Fruit fly (Drosophila melanogaster) whole organism, embryonic: ENCODE results near the gene Exn.

Experiments used
- Atf3 ChIP-seq: fragments of 200-800 bp; sonication (Bioruptor generic); optimal IDR thresholded peaks from 3 replicates; lab custom pipeline; 2016; ENCODE audit warnings: missing biosample characterization, missing genetic modification characterization
- Atf6 ChIP-seq: fragments of 200-800 bp; sonication (Bioruptor generic); IDR thresholded peaks from 2 replicates; pipeline ENCODE4 v1.3.6; 2022; ENCODE audit warnings: missing biosample characterization, missing genetic modification characterization
- CG11696 ChIP-seq: fragments of 200-800 bp; sonication (Bioruptor generic); IDR thresholded peaks from 2 replicates; pipeline ENCODE4 v1.3.6; 2022; ENCODE audit warnings: missing biosample characterization, missing genetic modification characterization
- CG14014 ChIP-seq: fragments of 200-800 bp; sonication (Bioruptor generic); IDR thresholded peaks from 2 replicates; pipeline ENCODE4 v1.3.6; 2022; ENCODE audit warnings: missing biosample characterization, missing genetic modification characterization
- CG15696 ChIP-seq: fragments of 200-800 bp; sonication (Bioruptor generic); optimal IDR thresholded peaks from 2 replicates; lab custom pipeline; 2019; ENCODE audit warnings: missing biosample characterization, mild to moderate bottlenecking, missing genetic modification characterization, moderate library complexity
- CG16813 ChIP-seq: fragments of 200-800 bp; sonication (Bioruptor generic); IDR thresholded peaks from 3 replicates; pipeline ENCODE4 v1.3.6; 2022; ENCODE audit warnings: missing biosample characterization, missing genetic modification characterization; ENCODE audit not compliant: partially characterized antibody
- CG2129 ChIP-seq: fragments of 200-800 bp; sonication (Bioruptor generic); IDR thresholded peaks from 2 replicates; pipeline ENCODE4 v1.3.6; 2022; ENCODE audit warnings: missing biosample characterization, missing genetic modification characterization; ENCODE audit not compliant: partially characterized antibody
- CG2202 ChIP-seq: fragments of 200-800 bp; sonication (Bioruptor generic); optimal IDR thresholded peaks from 2 replicates; lab custom pipeline; 2018; ENCODE audit warnings: missing biosample characterization, mild to moderate bottlenecking, missing genetic modification characterization
- CG3065 ChIP-seq: fragments of 200-800 bp; sonication (Bioruptor generic); optimal IDR thresholded peaks from 2 replicates; lab custom pipeline; 2016; ENCODE audit warnings: missing biosample characterization, missing genetic modification characterization
- CG31441 ChIP-seq: fragments of 200-800 bp; sonication (Bioruptor generic); IDR thresholded peaks from 2 replicates; pipeline ENCODE4 v1.3.6; 2022; ENCODE audit warnings: missing biosample characterization, missing genetic modification characterization
- CG3163 ChIP-seq: fragments of 200-800 bp; sonication (Bioruptor generic); optimal IDR thresholded peaks from 3 replicates; lab custom pipeline; 2016; ENCODE audit warnings: missing biosample characterization, missing genetic modification characterization
- CG3726 ChIP-seq: fragments of 200-800 bp; sonication (Bioruptor generic); IDR thresholded peaks from 3 replicates; pipeline ENCODE4, ENCODE4 v1.3.6; 2022; ENCODE audit warnings: missing biosample characterization, missing genetic modification characterization
- CG3847 ChIP-seq: fragments of 200-800 bp; sonication (Bioruptor generic); IDR thresholded peaks from 2 replicates; pipeline ENCODE4 v1.3.6; 2022; ENCODE audit warnings: missing biosample characterization, missing genetic modification characterization
- CG4424 ChIP-seq: fragments of 200-800 bp; sonication (Bioruptor generic); optimal IDR thresholded peaks from 3 replicates; lab custom pipeline; 2016; ENCODE audit warnings: missing biosample characterization, missing genetic modification characterization
- CG6254 ChIP-seq: fragments of 200-800 bp; sonication (Bioruptor generic); optimal IDR thresholded peaks from 3 replicates; lab custom pipeline; 2017; ENCODE audit warnings: mild to moderate bottlenecking, missing biosample characterization, missing genetic modification reagents, missing genetic modification characterization
- CG6272 ChIP-seq: fragments of 200-800 bp; sonication (Bioruptor generic); IDR thresholded peaks from 2 replicates; pipeline ENCODE4 v1.3.6; 2022; ENCODE audit warnings: missing biosample characterization, missing genetic modification characterization
- CG7745 ChIP-seq: fragments of 200-800 bp; sonication (Bioruptor generic); optimal IDR thresholded peaks from 2 replicates; lab custom pipeline; 2018; ENCODE audit warnings: missing biosample characterization, mild to moderate bottlenecking, missing genetic modification characterization, moderate library complexity
- CG7963 ChIP-seq: fragments of 200-800 bp; sonication (Bioruptor generic); IDR thresholded peaks from 3 replicates; pipeline ENCODE4 v1.3.6; 2022; ENCODE audit warnings: missing biosample characterization, missing genetic modification characterization; ENCODE audit not compliant: partially characterized antibody
- CG9215 ChIP-seq: fragments of 200-800 bp; sonication (Bioruptor generic); IDR thresholded peaks from 2 replicates; pipeline ENCODE4 v1.3.6; 2022; ENCODE audit warnings: missing biosample characterization, missing genetic modification characterization
- CG9797 ChIP-seq: fragments of 200-800 bp; sonication (Bioruptor generic); optimal IDR thresholded peaks from 3 replicates; lab custom pipeline; 2018; ENCODE audit warnings: missing biosample characterization, mild to moderate bottlenecking, missing genetic modification characterization
- Deaf1 ChIP-seq: fragments of 200-800 bp; optimal IDR thresholded peaks from 3 replicates; lab custom pipeline; 2019; ENCODE audit warnings: missing biosample characterization, mild to moderate bottlenecking, missing genetic modification characterization, moderate library complexity
- Dp ChIP-seq: fragments of 200-800 bp; sonication (Bioruptor generic); optimal IDR thresholded peaks from 2 replicates; lab custom pipeline; 2018; ENCODE audit warnings: missing biosample characterization, mild to moderate bottlenecking, missing genetic modification characterization, moderate library complexity
- Eip74EF ChIP-seq, 2 experiments: fragments of 200-800 bp in 1 of 2; fragments of >200 bp in 1 of 2; sonication (Bioruptor generic) in 1 of 2; optimal IDR thresholded peaks; 2 replicates each; lab custom pipeline; 2017 to 2019; ENCODE audit warnings: missing biosample characterization in 2 of 2, missing genetic modification characterization in 2 of 2, mild to moderate bottlenecking in 1 of 2, moderate library complexity in 1 of 2
- Hey ChIP-seq: fragments of 200-800 bp; sonication (Bioruptor generic); optimal IDR thresholded peaks from 3 replicates; lab custom pipeline; 2018; ENCODE audit warnings: missing biosample characterization, mild to moderate bottlenecking, missing genetic modification characterization
- Jarid2 ChIP-seq: fragments of 200-800 bp; sonication (Bioruptor generic); optimal IDR thresholded peaks from 3 replicates; lab custom pipeline; 2017; ENCODE audit warnings: mild to moderate bottlenecking, missing biosample characterization, missing genetic modification reagents, missing genetic modification characterization
- Lhr ChIP-seq: fragments of 200-800 bp; sonication (Bioruptor generic); optimal IDR thresholded peaks from 3 replicates; lab custom pipeline; 2017; ENCODE audit warnings: mild to moderate bottlenecking, missing biosample characterization, missing genetic modification reagents, missing genetic modification characterization
- Max ChIP-seq: fragments of 200-800 bp; sonication (Bioruptor generic); optimal IDR thresholded peaks from 2 replicates; lab custom pipeline; 2016; ENCODE audit warnings: missing biosample characterization, mild to moderate bottlenecking, missing genetic modification characterization
- Myb ChIP-seq: fragments of 200-800 bp; sonication (Bioruptor generic); optimal IDR thresholded peaks from 2 replicates; lab custom pipeline; 2016; ENCODE audit warnings: missing biosample characterization, missing genetic modification characterization
- Nf-YC ChIP-seq: fragments of 200-800 bp; optimal IDR thresholded peaks from 3 replicates; lab custom pipeline; 2019; ENCODE audit warnings: missing biosample characterization, mild to moderate bottlenecking, missing genetic modification characterization, moderate library complexity
- Oli ChIP-seq: fragments of 200-800 bp; sonication (Bioruptor generic); optimal IDR thresholded peaks from 2 replicates; lab custom pipeline; 2018; ENCODE audit warnings: missing biosample characterization, mild to moderate bottlenecking, missing genetic modification characterization, moderate library complexity
- Optix ChIP-seq: fragments of 200-800 bp; sonication (Bioruptor generic); IDR thresholded peaks from 3 replicates; pipeline ENCODE4 v1.3.6; 2022; ENCODE audit warnings: missing biosample characterization, missing genetic modification characterization
- Poxn ChIP-seq: fragments of 200-800 bp; sonication (Bioruptor generic); IDR thresholded peaks from 2 replicates; pipeline ENCODE4 v1.3.6; 2022; ENCODE audit warnings: missing biosample characterization, missing genetic modification characterization
- Sry-β ChIP-seq: fragments of 200-800 bp; sonication (Bioruptor generic); optimal IDR thresholded peaks from 2 replicates; lab custom pipeline; 2018; ENCODE audit warnings: missing biosample characterization, mild to moderate bottlenecking, missing genetic modification characterization, moderate library complexity
- Ssrp ChIP-seq: fragments of 200-800 bp; sonication (Bioruptor generic); optimal IDR thresholded peaks from 2 replicates; lab custom pipeline; 2018; ENCODE audit warnings: missing biosample characterization, mild to moderate bottlenecking, missing genetic modification characterization, moderate library complexity
- Stat92E ChIP-seq, 3 experiments: fragments of >200 bp in 2 of 3; fragments of 200-800 bp in 1 of 3; sonication (Bioruptor generic) in 1 of 3; optimal IDR thresholded peaks; 2 replicates each; lab custom pipeline; 2017 to 2019; ENCODE audit warnings: missing biosample characterization in 3 of 3, missing genetic modification characterization in 3 of 3, mild to moderate bottlenecking in 1 of 3, moderate library complexity in 1 of 3
- Tbp ChIP-seq: fragments of >200 bp; optimal IDR thresholded peaks from 2 replicates; lab custom pipeline; 2018; ENCODE audit warnings: missing biosample characterization, missing genetic modification characterization
- chif ChIP-seq, 2 experiments: fragments of 200-800 bp; sonication (Bioruptor generic); optimal IDR thresholded peaks; 3 replicates each; lab custom pipeline; 2016; ENCODE audit warnings: missing biosample characterization in 2 of 2, missing genetic modification characterization in 2 of 2
- dan ChIP-seq: fragments of 200-800 bp; sonication (Bioruptor generic); IDR thresholded peaks from 2 replicates; pipeline ENCODE4 v1.3.6; 2022; ENCODE audit warnings: missing biosample characterization, missing genetic modification characterization
- gcm2 ChIP-seq: fragments of 200-800 bp; sonication (Bioruptor generic); optimal IDR thresholded peaks from 2 replicates; lab custom pipeline; 2016; ENCODE audit warnings: missing biosample characterization, missing genetic modification characterization
- grn ChIP-seq: fragments of 200-800 bp; sonication (Bioruptor generic); optimal IDR thresholded peaks from 3 replicates; lab custom pipeline; 2017; ENCODE audit warnings: missing biosample characterization, missing genetic modification characterization
- mirr ChIP-seq: fragments of 200-800 bp; sonication (Bioruptor generic); optimal IDR thresholded peaks from 3 replicates; lab custom pipeline; 2018; ENCODE audit warnings: missing biosample characterization, mild to moderate bottlenecking, missing genetic modification characterization
- pan ChIP-seq, 4 experiments: fragments of >200 bp in 3 of 4; fragments of 200-800 bp in 1 of 4; sonication (Bioruptor generic) in 1 of 4; optimal IDR thresholded peaks in 3 of 4; IDR thresholded peaks in 1 of 4; 2 replicates each; pipeline versions ENCODE4 v1.3.6 to Lab custom; 2017 to 2022; ENCODE audit warnings: missing biosample characterization in 2 of 4, missing genetic modification characterization in 2 of 4, mixed read lengths in 1 of 4
- repo ChIP-seq: fragments of 200-800 bp; sonication (Bioruptor generic); optimal IDR thresholded peaks from 2 replicates; lab custom pipeline; 2016; ENCODE audit warnings: missing biosample characterization, missing genetic modification characterization
- sc ChIP-seq, 3 experiments: fragments of >200 bp in 2 of 3; fragments of 200-800 bp in 1 of 3; sonication (Bioruptor generic) in 1 of 3; optimal IDR thresholded peaks; 2 replicates in 2 of 3; 3 replicates in 1 of 3; lab custom pipeline; 2017; ENCODE audit warnings: mild to moderate bottlenecking in 1 of 3, missing biosample characterization in 1 of 3, missing genetic modification characterization in 1 of 3, missing genetic modification reagents in 1 of 3
- schlank ChIP-seq: fragments of 200-800 bp; sonication (Bioruptor generic); optimal IDR thresholded peaks from 2 replicates; lab custom pipeline; 2018; ENCODE audit warnings: missing biosample characterization, mild to moderate bottlenecking, missing genetic modification characterization
- sens-2 ChIP-seq: fragments of 200-800 bp; sonication (Bioruptor generic); IDR thresholded peaks from 2 replicates; pipeline ENCODE4 v1.3.6; 2022; ENCODE audit warnings: missing biosample characterization, missing genetic modification characterization
- sim ChIP-seq: fragments of 200-800 bp; sonication (Bioruptor generic); IDR thresholded peaks from 2 replicates; pipeline ENCODE4 v1.3.6; 2022; ENCODE audit warnings: missing biosample characterization, missing genetic modification characterization

Gene Exn

DNA sequence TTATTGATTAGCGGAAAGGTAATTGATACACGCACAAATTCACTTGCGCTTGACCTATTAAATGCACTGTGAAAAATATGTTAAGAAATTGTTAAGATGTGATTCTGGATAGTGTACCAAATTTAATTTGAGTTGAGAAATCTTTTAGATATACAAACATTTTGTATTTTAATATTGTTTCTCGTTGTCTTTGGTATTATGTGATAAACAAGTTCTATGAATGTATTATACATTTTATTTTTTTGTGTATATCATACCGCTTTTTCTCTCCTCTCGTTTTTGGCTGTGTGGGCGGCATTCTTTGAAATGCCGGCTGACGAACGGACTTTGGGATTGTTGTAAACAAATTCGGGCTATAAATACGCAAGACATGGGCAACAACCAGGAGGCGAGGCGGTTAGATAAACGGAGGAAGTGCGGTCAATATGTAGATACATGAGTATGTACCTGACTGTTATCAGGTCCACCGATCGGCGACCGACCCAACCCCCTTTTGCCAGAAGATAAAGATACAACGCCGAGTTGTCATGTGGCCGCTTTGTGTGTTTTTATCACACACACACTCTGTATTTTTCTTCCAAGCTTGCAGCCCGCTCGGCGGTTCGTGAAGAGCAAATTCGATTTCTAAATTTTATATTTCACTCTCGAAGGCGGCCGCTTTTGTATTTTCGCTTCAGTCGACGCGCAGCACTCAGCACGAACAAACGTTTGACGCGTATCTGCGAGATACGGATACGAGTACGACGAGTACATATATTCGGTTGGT, 12.9 kb upstream of the Exn start (continued):
- peak; percentile 73 for TF ChIP-seq Oli
- TF ChIP-seq sim (GFP tag; lab: Robert Waterston, UW) = peak; percentile 65
- no peak for TF ChIP-seq CG6254 (GFP tag; lab: Kevin White, UChicago)
- peak; percentile 79 for TF ChIP-seq Atf6 (GFP tag; lab: Robert Waterston, UW)
- TF ChIP-seq CG3847 = peak; percentile 63
- peak; percentile 53 for TF ChIP-seq CG9215
- peak; percentile 14 for TF ChIP-seq schlank
- peak; percentile 47 to 59 for TF ChIP-seq chif (GFP tag; optimal IDR thresholded peaks at IDR 0.05; lab: Kevin White, UChicago)
- TF ChIP-seq CG9797 (GFP tag; lab: Kevin White, UChicago) = no peak
- peak; percentile 63 for TF ChIP-seq CG31441 (GFP tag; lab: Robert Waterston, UW)
- peak; percentile 47 for TF ChIP-seq CG3065
- TF ChIP-seq CG2202 (tag; lab: Kevin White, UChicago) = no peak
- TF ChIP-seq Lhr (GFP tag; lab: Kevin White, UChicago) = no peak
- peak; percentile 57; the same call in 1 of the 2 replicates for TF ChIP-seq CG11696
- no peak for TF ChIP-seq CG3726 (GFP tag; lab: Robert Waterston, UW)
- peak; percentile 72 for TF ChIP-seq grn (GFP tag; lab: Kevin White, UChicago)
- no peak for TF ChIP-seq Poxn (GFP tag; lab: Robert Waterston, UW)
- peak; percentile 80 for TF ChIP-seq Jarid2
- no peak for TF ChIP-seq CG3163 (GFP tag; lab: Kevin White, UChicago)
- TF ChIP-seq Max (GFP tag; lab: Kevin White, UChicago) = peak; percentile 17
- peak; percentile 23 for TF ChIP-seq Atf3 (GFP tag; lab: Kevin White, UChicago)
- TF ChIP-seq Nf-YC (tag; lab: Kevin White, UChicago) = peak; percentile 56
- no peak for TF ChIP-seq Stat92E (GFP tag; optimal IDR thresholded peaks at IDR 0.05; lab: Kevin White, UChicago)
- TF ChIP-seq Ssrp = peak; percentile 75
- peak; percentile 2 for TF ChIP-seq repo (GFP tag; lab: Kevin White, UChicago)
- TF ChIP-seq Eip74EF (GFP tag; optimal IDR thresholded peaks at IDR 0.05; lab: Kevin White, UChicago) = peak in 1 of 2 experiments; percentile 74
- TF ChIP-seq Hey (tag; lab: Kevin White, UChicago) = no peak
- TF ChIP-seq CG16813 (GFP tag; lab: Robert Waterston, UW) = no peak
- TF ChIP-seq Dp (GFP tag; lab: Kevin White, UChicago) = no peak
- no peak for TF ChIP-seq sens-2 (GFP tag; lab: Robert Waterston, UW)
- TF ChIP-seq Myb (GFP tag; lab: Kevin White, UChicago) = peak; percentile 1
- no peak for TF ChIP-seq Sry-β (GFP tag; lab: Kevin White, UChicago)
- no peak for TF ChIP-seq CG2129 (GFP tag; lab: Robert Waterston, UW)
- no peak for TF ChIP-seq Tbp (GFP tag; lab: Kevin White, UChicago)
- peak; percentile 75 for TF ChIP-seq CG14014 (GFP tag; lab: Robert Waterston, UW)
- TF ChIP-seq mirr (GFP tag; lab: Kevin White, UChicago) = peak; percentile 69
- no peak for TF ChIP-seq CG15696 (tag; lab: Kevin White, UChicago)
- TF ChIP-seq CG4424 (GFP tag; lab: Kevin White, UChicago) = peak; percentile 56
- TF ChIP-seq Deaf1 (tag; lab: Kevin White, UChicago) = peak; percentile 80
- no peak for TF ChIP-seq dan (GFP tag; lab: Robert Waterston, UW)
- TF ChIP-seq CG7963 (GFP tag; lab: Robert Waterston, UW) = no peak
- no peak for TF ChIP-seq Optix (GFP tag; lab: Robert Waterston, UW)
- peak; percentile 26; the same call in 1 of the 2 replicates for TF ChIP-seq CG6272
- peak; percentile 8 for TF ChIP-seq gcm2 (GFP tag; lab: Kevin White, UChicago)
- TF ChIP-seq CG7745 (tag; lab: Kevin White, UChicago) = no peak
- TF ChIP-seq sc (optimal IDR thresholded peaks at IDR 0.05; lab: Kevin White, UChicago) = no peak
- TF ChIP-seq sc (GFP tag; optimal IDR thresholded peaks at IDR 0.05; lab: Kevin White, UChicago) = peak; percentile 15
- TF ChIP-seq pan (optimal IDR thresholded peaks at IDR 0.05; lab: Kevin White, UChicago) = no peak
- peak in 1 of 2 experiments; percentile 86 for TF ChIP-seq pan (GFP tag; optimal IDR thresholded peaks at IDR 0.05 in 1 of 2, IDR thresholded peaks at IDR 0.05 in 1 of 2)
